Fruit fly (Drosophila melanogaster): ENCODE measurements around the gene byn.

The byn gene

dm6 chr3L:11949539-11949938, 22.0 kb downstream of the byn start, which contains the start of gene CG17826:
Gene CG17826, plus strand, starts transcription at chr3L:11949839.
- TF ChIP-seq CG8478 (optimal IDR thresholded peaks at IDR 0.05) = no peak
- TF ChIP-seq CTCF (optimal IDR thresholded peaks at IDR 0.05) = no peak

dm6 chr3L:11953217-11953616, 25.7 kb downstream of the byn start, which contains the start of gene obst-G:
Gene obst-G, minus strand, starts transcription at chr3L:11953317.
- TF ChIP-seq CTCF (optimal IDR thresholded peaks at IDR 0.05) (no peak), CG8478 (optimal IDR thresholded peaks at IDR 0.05) (no peak)

- TF ChIP-seq CTCF (optimal IDR thresholded peaks at IDR 0.05) (no peak), CG8478 (optimal IDR thresholded peaks at IDR 0.05) (no peak)
These were observed 26.3 kb downstream of the byn start, which contains the start of gene CG7248 for dm6 chr3L:11953783-11954182. Gene CG7248, plus strand, starts transcription at chr3L:11954083.

- TF ChIP-seq CG8478 (optimal IDR thresholded peaks at IDR 0.05) (no peak), CTCF (optimal IDR thresholded peaks at IDR 0.05) (no peak)
These were observed 30.3 kb downstream of the byn start, which contains the start of the genes CG11570 and CG43294 for dm6 chr3L:11957669-11958333. Gene CG11570, minus strand, starts transcription at chr3L:11957769. Gene CG43294, plus strand, starts transcription at chr3L:11958283.

dm6 chr3L:11966104-11966503, 38.6 kb downstream of the byn start, which contains the start of gene prc:
Gene prc, minus strand, starts transcription at chr3L:11966131.
- TF ChIP-seq CTCF (optimal IDR thresholded peaks at IDR 0.05) = no peak

dm6 chr3L:11972879-11973278, 45.4 kb downstream of the byn start, which contains the start of gene Muc68E:
Gene Muc68E, minus strand, starts transcription at chr3L:11972979.
- no peak for TF ChIP-seq CTCF (optimal IDR thresholded peaks at IDR 0.05)
- no peak for TF ChIP-seq CG8478 (optimal IDR thresholded peaks at IDR 0.05)

dm6 chr3L:11973690-11974089, 46.2 kb downstream of the byn start, which contains the start of gene CG42397:
Gene CG42397, minus strand, starts transcription at chr3L:11973790.
- TF ChIP-seq CG8478 (optimal IDR thresholded peaks at IDR 0.05) = no peak
- TF ChIP-seq CTCF (optimal IDR thresholded peaks at IDR 0.05) = no peak

- TF ChIP-seq CTCF (optimal IDR thresholded peaks at IDR 0.05) (no peak), CG8478 (optimal IDR thresholded peaks at IDR 0.05) (no peak)
These were observed 47.1 kb downstream of the byn start, which contains the start of gene CG14125 for dm6 chr3L:11974605-11975004. Gene CG14125, plus strand, starts transcription at chr3L:11974905.

dm6 chr3L:11975811-11976210, 48.3 kb downstream of the byn start, which contains the start of gene CG43896:
Gene CG43896, plus strand, starts transcription at chr3L:11976111.
- no peak for TF ChIP-seq CG8478 (optimal IDR thresholded peaks at IDR 0.05)
- TF ChIP-seq CTCF (optimal IDR thresholded peaks at IDR 0.05) = no peak

dm6 chr3L:11984606-11985005, 57.1 kb downstream of the byn start, which contains the start of gene CG6938:
Gene CG6938, plus strand, starts transcription at chr3L:11984906.
- TF ChIP-seq CTCF (optimal IDR thresholded peaks at IDR 0.05) = no peak
- TF ChIP-seq CG8478 (optimal IDR thresholded peaks at IDR 0.05) = no peak

Data from S2 (cell line).